Fruit fly (Drosophila melanogaster): ENCODE results near the gene CG4408.

Gene CG4408

DNA sequence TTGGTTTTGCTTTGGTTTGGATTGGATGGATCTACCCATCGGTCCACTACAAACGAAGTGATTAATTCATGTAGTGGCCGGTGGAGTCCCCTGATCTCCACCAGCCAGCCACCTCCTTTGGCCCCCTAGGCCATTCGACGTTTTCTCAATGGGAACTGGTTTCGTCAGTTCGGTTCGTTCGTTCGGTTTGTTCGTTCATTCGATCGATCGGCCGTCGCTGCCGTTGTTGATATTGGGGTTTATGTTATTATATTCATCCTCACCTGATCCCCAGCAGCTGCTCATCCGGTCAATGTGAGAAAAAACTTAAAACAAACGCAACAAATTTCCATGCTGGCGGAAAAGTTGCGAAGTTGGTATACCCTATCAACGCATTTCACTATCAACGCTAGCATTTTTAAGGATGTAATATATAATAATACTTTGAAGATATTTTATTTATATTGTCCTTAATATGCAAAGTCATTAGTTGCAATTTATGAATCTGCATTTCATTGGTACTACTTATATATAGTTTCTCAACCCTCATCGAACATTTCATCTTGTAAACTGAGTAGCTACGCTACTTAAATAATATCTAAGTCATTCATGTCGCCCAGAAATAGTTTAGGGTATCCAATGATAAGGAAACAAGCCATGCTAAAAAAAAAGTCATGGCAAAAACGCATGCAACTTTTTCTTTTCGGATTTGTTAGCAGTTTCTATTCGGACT lies 39.6 kb downstream of the CG4408 start:
- TF ChIP-seq CG3995 (GFP tag; optimal IDR thresholded peaks at IDR 0.05), result no peak
- peak; percentile 83 for TF ChIP-seq Deaf1 (tag; optimal IDR thresholded peaks at IDR 0.05)
- peak; percentile 37; the same call in 1 of the 2 replicates for TF ChIP-seq CG32532 (GFP tag; IDR thresholded peaks at IDR 0.05)
- TF ChIP-seq CG10543 (GFP tag; optimal IDR thresholded peaks at IDR 0.05), result peak; percentile 43
- no peak for TF ChIP-seq CG17612 (GFP tag; IDR thresholded peaks at IDR 0.05)
- no peak for TF ChIP-seq Fer1 (GFP tag; optimal IDR thresholded peaks at IDR 0.05)
- no peak for TF ChIP-seq tna (GFP tag; IDR thresholded peaks at IDR 0.05; ENCODE audit: partially characterized antibody)
- TF ChIP-seq Lhr (GFP tag; optimal IDR thresholded peaks at IDR 0.05), result no peak
- TF ChIP-seq CG4617 (GFP tag; optimal IDR thresholded peaks at IDR 0.05; ENCODE audit: borderline replicate concordance), result no peak
- TF ChIP-seq CG32767 (GFP tag; IDR thresholded peaks at IDR 0.05), result 0 out of 2 replicates have a peak, but pooled peaks have one; percentile 15
- TF ChIP-seq CG5180 (GFP tag; optimal IDR thresholded peaks at IDR 0.05), result peak; percentile 11
- 0 out of 2 replicates have a peak, but pooled peaks have one; percentile 30 for TF ChIP-seq onecut (GFP tag; IDR thresholded peaks at IDR 0.05)
- TF ChIP-seq tap (tag; optimal IDR thresholded peaks at IDR 0.05), result no peak
- peak; percentile 32 for TF ChIP-seq CG12769 (tag; optimal IDR thresholded peaks at IDR 0.05)

DNA sequence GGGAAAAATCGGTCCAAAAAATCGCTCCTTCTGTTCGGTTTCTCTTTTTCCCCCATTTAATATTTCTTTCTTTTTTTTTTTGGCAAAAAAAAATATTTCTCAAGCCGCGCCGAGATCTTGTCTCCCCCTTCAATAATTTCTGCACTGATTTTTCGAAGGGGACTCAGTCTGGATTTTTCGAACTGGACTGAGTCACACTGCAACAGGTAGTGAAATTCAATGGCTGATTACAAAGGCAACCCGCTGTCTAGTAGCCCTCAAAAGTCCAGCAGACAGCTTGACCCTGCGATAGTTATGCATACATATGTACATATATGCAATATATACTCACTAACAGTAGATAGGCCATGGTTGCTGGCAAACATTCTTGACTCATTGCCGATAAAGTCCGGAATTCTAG lies 43.1 kb downstream of the CG4408 start:
- peak; percentile 68 for TF ChIP-seq sens (GFP tag)
- no peak for TF ChIP-seq CG9797 (GFP tag; optimal IDR thresholded peaks at IDR 0.05)
- no peak for TF ChIP-seq pnt (GFP tag; optimal IDR thresholded peaks at IDR 0.05)
- TF ChIP-seq aop (GFP tag; IDR thresholded peaks at IDR 0.05), result no peak
- TF ChIP-seq CG17612 (GFP tag; IDR thresholded peaks at IDR 0.05), result no peak
- no peak for TF ChIP-seq CG12769 (tag; optimal IDR thresholded peaks at IDR 0.05)
- no peak for TF ChIP-seq TFAM (GFP tag; optimal IDR thresholded peaks at IDR 0.05)
- TF ChIP-seq CG4404 (GFP tag; IDR thresholded peaks at IDR 0.05), result no peak

DNA sequence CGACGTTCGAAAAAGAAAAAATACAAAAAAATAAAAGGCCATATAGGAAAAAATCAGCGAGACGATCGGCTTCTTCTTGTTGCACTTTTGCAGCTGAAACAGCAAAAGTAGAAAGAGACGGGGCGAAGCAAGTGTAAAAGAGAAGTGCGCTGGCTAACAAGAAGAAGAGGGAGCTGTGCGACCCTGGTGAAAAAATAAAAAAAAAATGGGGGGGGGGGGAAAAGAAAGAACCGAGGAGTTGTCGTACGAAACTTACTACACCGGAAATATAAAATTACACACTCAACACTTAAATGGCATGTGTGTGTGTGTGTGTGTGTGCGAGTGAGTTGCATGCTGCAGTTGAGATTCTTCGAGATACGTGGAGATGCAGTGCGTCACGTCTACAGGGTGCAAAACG lies 44.4 kb downstream of the CG4408 start:
- TF ChIP-seq z (GFP tag; IDR thresholded peaks at IDR 0.05) (peak; percentile 46; the same call in 1 of the 3 replicates), en (GFP tag; optimal IDR thresholded peaks at IDR 0.05) (no peak), zfh1 (GFP tag; IDR thresholded peaks at IDR 0.05) (no peak), CG32772 (GFP tag; IDR thresholded peaks at IDR 0.05) (no peak), slbo (GFP tag; IDR thresholded peaks at IDR 0.05) (no peak), bsh (GFP tag; optimal IDR thresholded peaks at IDR 0.05) (peak in 1 of 2 experiments; percentile 54), nom (GFP tag; optimal IDR thresholded peaks at IDR 0.05) (peak; percentile 81), CG3407 (GFP tag; optimal IDR thresholded peaks at IDR 0.05) (no peak), Drgx (GFP tag; IDR thresholded peaks at IDR 0.05) (0 out of 2 replicates have a peak, but pooled peaks have one; percentile 29), gsb-n (tag; optimal IDR thresholded peaks at IDR 0.05) (no peak), CG3847 (GFP tag; IDR thresholded peaks at IDR 0.05) (no peak), her (GFP tag; optimal IDR thresholded peaks at IDR 0.05) (no peak), CG18262 (tag; optimal IDR thresholded peaks at IDR 0.05) (no peak), CG12659 (GFP tag; optimal IDR thresholded peaks at IDR 0.05) (no peak), CG4404 (GFP tag; IDR thresholded peaks at IDR 0.05) (no peak), CG6854 (GFP tag; optimal IDR thresholded peaks at IDR 0.05) (no peak), CG11560 (tag; IDR thresholded peaks at IDR 0.05) (no peak), CG7357 (GFP tag; IDR thresholded peaks at IDR 0.05) (no peak), CG17385 (GFP tag; optimal IDR thresholded peaks at IDR 0.05) (peak; percentile 11), CG10267 (tag; optimal IDR thresholded peaks at IDR 0.05) (no peak), bab2 (GFP tag; optimal IDR thresholded peaks at IDR 0.05) (no peak)

All from whole organism, embryonic.